Worm (Caenorhabditis elegans) whole organism, young adult: ENCODE measurements around the gene C26F1.1.
A peak's percentile ranks its signal among the peaks of the same experiment; 100 is the strongest.

Experiments
- B0019.2 ChIP-seq: fragments of 200-800 bp; sonication (Bioruptor generic); conservative IDR thresholded peaks from 2 replicates; pipeline ENCODE4 v1.3.6; 2022; ENCODE audit warnings: missing genetic modification reagents, missing genetic modification characterization, missing compliant biosample characterization
- D2030.7 ChIP-seq: fragments of 200-800 bp; sonication (Bioruptor generic); IDR thresholded peaks from 2 replicates; pipeline ENCODE4 v1.3.6; 2022; ENCODE audit warnings: missing genetic modification reagents, missing genetic modification characterization, missing compliant biosample characterization
- F39B2.1 ChIP-seq: fragments of 200-800 bp; sonication (Bioruptor generic); IDR thresholded peaks from 2 replicates; pipeline ENCODE4 v1.3.6; 2022; ENCODE audit warnings: missing genetic modification reagents, missing genetic modification characterization, missing compliant biosample characterization
- K11D2.4 ChIP-seq: fragments of 200-800 bp; sonication (Bioruptor generic); IDR thresholded peaks from 2 replicates; pipeline ENCODE4 v1.3.6; 2022; ENCODE audit warnings: missing genetic modification reagents, missing genetic modification characterization, missing compliant biosample characterization
- K12H6.12 ChIP-seq: fragments of 200-800 bp; sonication (Bioruptor generic); optimal IDR thresholded peaks from 2 replicates; lab custom pipeline; 2018; ENCODE audit warnings: mild to moderate bottlenecking, missing genetic modification characterization, missing compliant biosample characterization
- Y53G8AR.9 ChIP-seq: fragments of 200-800 bp; sonication (Bioruptor generic); conservative IDR thresholded peaks from 2 replicates; pipeline ENCODE4 v1.3.6; 2022; ENCODE audit warnings: missing genetic modification reagents, missing genetic modification characterization, missing compliant biosample characterization
- Y79H2A.3 ChIP-seq: fragments of 200-800 bp; sonication (Bioruptor generic); conservative IDR thresholded peaks from 2 replicates; pipeline ENCODE4 v1.3.6; 2022; ENCODE audit warnings: missing genetic modification reagents, missing genetic modification characterization, missing compliant biosample characterization
- atf-7 ChIP-seq: sonication (generic microtip); optimal IDR thresholded peaks from 2 replicates; lab custom pipeline; 2017; ENCODE audit warnings: mild to moderate bottlenecking, missing genetic modification characterization, missing compliant biosample characterization
- athp-1 ChIP-seq: sonication (generic microtip); optimal IDR thresholded peaks from 2 replicates; lab custom pipeline; 2017; ENCODE audit warnings: mild to moderate bottlenecking, missing genetic modification characterization, missing compliant biosample characterization
- attf-3 ChIP-seq: fragments of 200-800 bp; sonication (Bioruptor generic); conservative IDR thresholded peaks from 2 replicates; pipeline ENCODE4 v1.3.6; 2022; ENCODE audit warnings: missing genetic modification reagents, missing genetic modification characterization, missing compliant biosample characterization
- attf-5 ChIP-seq: fragments of 200-800 bp; sonication (Bioruptor generic); optimal IDR thresholded peaks from 2 replicates; lab custom pipeline; 2018; ENCODE audit warnings: mild to moderate bottlenecking, missing genetic modification characterization, missing compliant biosample characterization
- attf-6 ChIP-seq: fragments of 200-800 bp; sonication (Bioruptor generic); IDR thresholded peaks from 2 replicates; pipeline ENCODE4 v1.3.6; 2022; ENCODE audit warnings: missing genetic modification reagents, missing genetic modification characterization, missing compliant biosample characterization
- cebp-1 ChIP-seq, 2 experiments: fragments of 200-800 bp in 1 of 2; sonication (Bioruptor generic) in 1 of 2; sonication (generic microtip) in 1 of 2; IDR thresholded peaks in 1 of 2; optimal IDR thresholded peaks in 1 of 2; 2 replicates each; pipeline versions ENCODE4 v1.3.6 to Lab custom; 2017 to 2022; ENCODE audit warnings: missing compliant biosample characterization in 2 of 2, missing genetic modification characterization in 2 of 2, mild to moderate bottlenecking in 1 of 2, missing genetic modification reagents in 1 of 2, moderate library complexity in 1 of 2
- ceh-27 ChIP-seq: fragments of 200-800 bp; sonication (Bioruptor generic); optimal IDR thresholded peaks from 2 replicates; lab custom pipeline; 2018; ENCODE audit warnings: mild to moderate bottlenecking, missing genetic modification characterization, moderate library complexity, missing compliant biosample characterization
- ceh-40 ChIP-seq: fragments of 200-800 bp; sonication (Bioruptor generic); IDR thresholded peaks from 2 replicates; pipeline ENCODE4 v1.3.6; 2022; ENCODE audit warnings: missing genetic modification characterization, missing compliant biosample characterization
- chd-7 ChIP-seq: sonication (generic microtip); optimal IDR thresholded peaks from 2 replicates; lab custom pipeline; 2016; ENCODE audit warnings: mild to moderate bottlenecking, missing genetic modification characterization, moderate library complexity, missing compliant biosample characterization
- die-1 ChIP-seq: sonication (generic microtip); optimal IDR thresholded peaks from 2 replicates; lab custom pipeline; 2016; ENCODE audit warnings: missing genotype, mild to moderate bottlenecking, missing genetic modification characterization, missing compliant biosample characterization
- egl-18 ChIP-seq: fragments of 200-800 bp; sonication (Bioruptor generic); IDR thresholded peaks from 2 replicates; pipeline ENCODE4 v1.3.6; 2022; ENCODE audit warnings: missing genetic modification reagents, missing genetic modification characterization, missing compliant biosample characterization
- egrh-3 ChIP-seq: fragments of 200-800 bp; sonication (Bioruptor generic); IDR thresholded peaks from 2 replicates; pipeline ENCODE4 v1.3.6; 2022; ENCODE audit warnings: missing genetic modification reagents, missing genetic modification characterization, missing compliant biosample characterization
- fkh-3 ChIP-seq: sonication (generic microtip); optimal IDR thresholded peaks from 2 replicates; lab custom pipeline; 2016; ENCODE audit warnings: mild to moderate bottlenecking, missing genetic modification characterization, missing compliant biosample characterization
- gei-17 ChIP-seq: fragments of 200-800 bp; sonication (Bioruptor generic); optimal IDR thresholded peaks from 2 replicates; lab custom pipeline; 2018; ENCODE audit warnings: mild to moderate bottlenecking, missing genetic modification characterization, missing compliant biosample characterization
- hsf-1 ChIP-seq: fragments of 200-800 bp; sonication (Bioruptor generic); IDR thresholded peaks from 2 replicates; pipeline ENCODE4 v1.3.6; 2022; ENCODE audit warnings: missing genetic modification reagents, missing genetic modification characterization, missing compliant biosample characterization
- let-526 ChIP-seq: fragments of 200-800 bp; sonication (Bioruptor generic); IDR thresholded peaks from 2 replicates; pipeline ENCODE4 v1.3.6; 2022; ENCODE audit warnings: missing genetic modification reagents, missing genetic modification characterization, missing compliant biosample characterization
- lin-26 ChIP-seq: fragments of 200-800 bp; sonication (Bioruptor generic); IDR thresholded peaks from 2 replicates; pipeline ENCODE4 v1.3.6; 2022; ENCODE audit warnings: missing genetic modification reagents, missing genetic modification characterization, missing compliant biosample characterization
- lsl-1 ChIP-seq: fragments of 200-800 bp; sonication (Bioruptor generic); optimal IDR thresholded peaks from 2 replicates; lab custom pipeline; 2018; ENCODE audit warnings: mild to moderate bottlenecking, missing genetic modification characterization, moderate library complexity, missing compliant biosample characterization
- lsy-27 ChIP-seq: sonication (generic microtip); optimal IDR thresholded peaks from 2 replicates; lab custom pipeline; 2017; ENCODE audit warnings: missing genetic modification characterization, mild to moderate bottlenecking, missing compliant biosample characterization, antibody characterized with exemption, missing genotype, borderline replicate concordance; ENCODE audit not compliant: insufficient read depth
- madf-3 ChIP-seq: fragments of 200-800 bp; sonication (Bioruptor generic); IDR thresholded peaks from 2 replicates; pipeline ENCODE4 v1.3.6; 2022; ENCODE audit warnings: missing genetic modification reagents, missing genetic modification characterization, missing compliant biosample characterization
- mcd-1 ChIP-seq: fragments of 200-800 bp; sonication (Bioruptor generic); IDR thresholded peaks from 2 replicates; pipeline ENCODE4 v1.3.6; 2022; ENCODE audit warnings: missing genetic modification reagents, missing genetic modification characterization, missing compliant biosample characterization
- mel-28 ChIP-seq: sonication (generic microtip); optimal IDR thresholded peaks from 2 replicates; lab custom pipeline; 2016; ENCODE audit warnings: borderline replicate concordance, mild to moderate bottlenecking, missing genetic modification characterization, missing compliant biosample characterization
- mes-4 ChIP-seq: sonication (generic microtip); optimal IDR thresholded peaks from 2 replicates; lab custom pipeline; 2016; ENCODE audit warnings: missing genotype, missing genetic modification characterization, missing compliant biosample characterization
- nfyb-1 ChIP-seq: fragments of 200-800 bp; sonication (Bioruptor generic); IDR thresholded peaks from 2 replicates; pipeline ENCODE4 v1.3.6; 2022; ENCODE audit warnings: missing genetic modification reagents, missing genetic modification characterization, missing compliant biosample characterization
- nhr-120 ChIP-seq: fragments of 200-800 bp; sonication (Bioruptor generic); IDR thresholded peaks from 2 replicates; pipeline ENCODE4 v1.3.6; 2022; ENCODE audit warnings: missing genetic modification characterization, missing compliant biosample characterization
- nhr-27 ChIP-seq: fragments of 200-800 bp; sonication (Bioruptor generic); optimal IDR thresholded peaks from 2 replicates; lab custom pipeline; 2018; ENCODE audit warnings: mild to moderate bottlenecking, missing genetic modification characterization, moderate library complexity, missing compliant biosample characterization
- nhr-80 ChIP-seq: sonication (generic microtip); optimal IDR thresholded peaks from 2 replicates; lab custom pipeline; 2016; ENCODE audit warnings: missing genetic modification characterization, missing compliant biosample characterization
- pbrm-1 ChIP-seq: fragments of 200-800 bp; sonication (Bioruptor generic); IDR thresholded peaks from 2 replicates; pipeline ENCODE4 v1.3.6; 2022; ENCODE audit warnings: missing genetic modification reagents, missing genetic modification characterization, missing compliant biosample characterization
- pha-4 ChIP-seq: fragments of 150-350 bp; sonication (generic microtip); optimal IDR thresholded peaks from 2 replicates; lab custom pipeline; 2014; ENCODE audit warnings: missing biosample characterization, missing genetic modification reagents, missing genetic modification characterization
- sdz-38 ChIP-seq: sonication (generic microtip); optimal IDR thresholded peaks from 2 replicates; lab custom pipeline; 2016; ENCODE audit warnings: missing genotype, missing genetic modification characterization, missing compliant biosample characterization
- snpc-1.1 ChIP-seq: sonication (generic microtip); optimal IDR thresholded peaks from 2 replicates; lab custom pipeline; 2017; ENCODE audit warnings: missing genetic modification characterization, mild to moderate bottlenecking, missing compliant biosample characterization, antibody characterized with exemption, moderate library complexity, missing genotype, missing genetic modification reagents; ENCODE audit not compliant: insufficient read depth
- snpc-4 ChIP-seq, 5 experiments: fragments of 150-350 bp in 1 of 5; sonication (generic microtip) in 4 of 5; optimal IDR thresholded peaks; 2 replicates each; lab custom pipeline; 2014 to 2018; ENCODE audit warnings: missing genetic modification characterization in 5 of 5, missing biosample characterization in 3 of 5, antibody characterized with exemption in 2 of 5, mild to moderate bottlenecking in 2 of 5, missing compliant biosample characterization in 2 of 5, missing genotype in 2 of 5, moderate library complexity in 2 of 5, missing genetic modification reagents in 1 of 5
- somi-1 ChIP-seq: fragments of 200-800 bp; sonication (Bioruptor generic); optimal IDR thresholded peaks from 2 replicates; lab custom pipeline; 2018; ENCODE audit warnings: mild to moderate bottlenecking, missing genetic modification characterization, missing compliant biosample characterization
- tbp1 ChIP-seq: fragments of 200-800 bp; sonication (Bioruptor generic); optimal IDR thresholded peaks from 2 replicates; lab custom pipeline; 2018; ENCODE audit warnings: mild to moderate bottlenecking, missing genetic modification characterization, missing compliant biosample characterization
- tlf-1 ChIP-seq: fragments of 200-800 bp; sonication (Bioruptor generic); optimal IDR thresholded peaks from 2 replicates; lab custom pipeline; 2018; ENCODE audit warnings: mild to moderate bottlenecking, missing genetic modification characterization, missing compliant biosample characterization
- unc-62 ChIP-seq: fragments of 150-350 bp; optimal IDR thresholded peaks from 2 replicates; lab custom pipeline; 2014; ENCODE audit warnings: missing biosample characterization, missing genetic modification reagents, missing genetic modification characterization
- zfh-2 ChIP-seq: fragments of 200-800 bp; sonication (Bioruptor generic); conservative IDR thresholded peaks from 2 replicates; pipeline ENCODE4 v1.3.6; 2022; ENCODE audit warnings: missing genetic modification reagents, missing genetic modification characterization, missing compliant biosample characterization
- ztf-25 ChIP-seq: fragments of 200-800 bp; sonication (Bioruptor generic); IDR thresholded peaks from 2 replicates; pipeline ENCODE4 v1.3.6; 2022; ENCODE audit warnings: missing genetic modification reagents, missing genetic modification characterization, missing compliant biosample characterization
- ztf-26 ChIP-seq: sonication (generic microtip); optimal IDR thresholded peaks from 2 replicates; lab custom pipeline; 2017; ENCODE audit warnings: missing genetic modification characterization, missing compliant biosample characterization

Gene C26F1.1

ce11 chrV:7776029-7776628 is 9.1 kb upstream of the C26F1.1 start, which contains the start of the genes rpl-39 and rps-30 (continued):
- TF ChIP-seq lin-26 (GFP tag; lab: Robert Waterston, UW) (no peak), let-526 (GFP tag; lab: Robert Waterston, UW) (no peak), zfh-2 (GFP tag; lab: Robert Waterston, UW) (peak; percentile 51; the same call in 1 of the 2 replicates), ceh-40 (GFP tag; lab: Robert Waterston, UW) (no peak), madf-3 (GFP tag; lab: Robert Waterston, UW) (peak; percentile 79; the same call in 1 of the 2 replicates), attf-5 (GFP tag; lab: Kevin White, UChicago) (peak; percentile 77), tlf-1 (GFP tag; lab: Kevin White, UChicago) (peak; percentile 56), mes-4 (no peak), die-1 (tag; lab: Kevin White, UChicago) (no peak), mcd-1 (GFP tag; lab: Robert Waterston, UW) (peak; percentile 80), egl-18 (no peak), chd-7 (tag; lab: Kevin White, UChicago) (no peak), D2030.7 (GFP tag; lab: Robert Waterston, UW) (peak; percentile 74), cebp-1 (GFP tag; IDR thresholded peaks at IDR 0.05; lab: Robert Waterston, UW) (peak; percentile 24; the same call in 1 of the 2 replicates), cebp-1 (tag; optimal IDR thresholded peaks at IDR 0.05; lab: Kevin White, UChicago) (peak; percentile 67), nhr-80 (peak; percentile 62), B0019.2 (GFP tag; lab: Robert Waterston, UW) (0 out of 2 replicates have a peak, but pooled peaks have one; percentile 47), pha-4 (tag; lab: Kevin White, UChicago) (peak; percentile 29), athp-1 (peak; percentile 4), egrh-3 (GFP tag; lab: Robert Waterston, UW) (peak; percentile 34; the same call in 1 of the 2 replicates), nhr-120 (no peak), Y53G8AR.9 (GFP tag; lab: Robert Waterston, UW) (no peak), ceh-27 (GFP tag; lab: Kevin White, UChicago) (peak; percentile 59), ztf-26 (tag; lab: Kevin White, UChicago) (peak; percentile 30), K12H6.12 (no peak), nfyb-1 (GFP tag; lab: Robert Waterston, UW) (no peak), fkh-3 (no peak), hsf-1 (GFP tag; lab: Robert Waterston, UW) (peak; percentile 62; the same call in 1 of the 2 replicates), Y79H2A.3 (GFP tag; lab: Robert Waterston, UW) (no peak), lsy-27 (tag; lab: Kevin White, UChicago) (no peak), gei-17 (GFP tag; lab: Kevin White, UChicago) (no peak), pbrm-1 (peak; percentile 83), attf-6 (no peak), snpc-1.1 (peak; percentile 29), K11D2.4 (GFP tag; lab: Robert Waterston, UW) (peak; percentile 72), ztf-25 (GFP tag; lab: Robert Waterston, UW) (no peak), attf-3 (0 out of 2 replicates have a peak, but pooled peaks have one; percentile 27), lsl-1 (GFP tag; lab: Kevin White, UChicago) (peak; percentile 33), somi-1 (GFP tag; lab: Kevin White, UChicago) (peak; percentile 23), snpc-4 (GFP tag; optimal IDR thresholded peaks at IDR 0.05; lab: Kevin White, UChicago) (peak; percentile 28), snpc-4 (tag; optimal IDR thresholded peaks at IDR 0.05; lab: Kevin White, UChicago) (peak in 3 of 4 experiments; percentile 47 to 73 (median 53)), atf-7 (tag; lab: Kevin White, UChicago) (no peak), mel-28 (tag; lab: Kevin White, UChicago) (no peak), unc-62 (GFP tag; lab: Kevin White, UChicago) (peak; percentile 22), sdz-38 (tag; lab: Kevin White, UChicago) (no peak), F39B2.1 (GFP tag; lab: Robert Waterston, UW) (no peak), tbp1 (GFP tag; lab: Kevin White, UChicago) (peak; percentile 56), nhr-27 (tag; lab: Kevin White, UChicago) (no peak)
